Worm (Caenorhabditis elegans): ENCODE measurements around the gene cnc-10.

Gene cnc-10

ce11 chrV:11177577-11177976 lies 5.4 kb upstream of the cnc-10 start, which contains the start of gene gpa-1:
TSS of gene gpa-1 (minus strand) at chrV:11177677.
- TF ChIP-seq lim-7 (GFP tag; IDR thresholded peaks at IDR 0.05) (no peak), tag-97 (GFP tag; IDR thresholded peaks at IDR 0.05) (no peak), jun-1 (tag; optimal IDR thresholded peaks at IDR 0.05) (no peak), mes-2 (tag; optimal IDR thresholded peaks at IDR 0.05; ENCODE audit: poor library complexity, severe bottlenecking) (no peak), lsy-2 (tag; optimal IDR thresholded peaks at IDR 0.05) (no peak), F10B5.3 (tag; optimal IDR thresholded peaks at IDR 0.05) (no peak), nhr-76 (tag; optimal IDR thresholded peaks at IDR 0.05) (no peak), ces-1 (GFP tag; optimal IDR thresholded peaks at IDR 0.05) (no peak), lin-39 (tag; optimal IDR thresholded peaks at IDR 0.05) (no peak), dve-1 (tag; optimal IDR thresholded peaks at IDR 0.05; ENCODE audit: insufficient read depth) (no peak), fos-1 (tag; optimal IDR thresholded peaks at IDR 0.05) (no peak), aha-1 (tag) (no peak)

- no peak for TF ChIP-seq Y48G9A.11 (GFP tag; IDR thresholded peaks at IDR 0.05)
- TF ChIP-seq nhr-42 (GFP tag; IDR thresholded peaks at IDR 0.05): no peak
- TF ChIP-seq nhr-11 (tag; optimal IDR thresholded peaks at IDR 0.05): no peak
- no peak for TF ChIP-seq dmd-9 (GFP tag; IDR thresholded peaks at IDR 0.05)
- no peak for TF ChIP-seq unc-39 (tag; optimal IDR thresholded peaks at IDR 0.05)
- TF ChIP-seq ceh-20 (GFP tag; IDR thresholded peaks at IDR 0.05): no peak
- TF ChIP-seq nhr-6 (tag; optimal IDR thresholded peaks at IDR 0.05): no peak
- TF ChIP-seq mep-1 (tag; optimal IDR thresholded peaks at IDR 0.05): no peak
- no peak for TF ChIP-seq zip-11 (GFP tag; IDR thresholded peaks at IDR 0.05)
- no peak for TF ChIP-seq mxl-3 (GFP tag; optimal IDR thresholded peaks at IDR 0.05)
- TF ChIP-seq php-3 (GFP tag; IDR thresholded peaks at IDR 0.05): no peak
- no peak for TF ChIP-seq fkh-10 (GFP tag; optimal IDR thresholded peaks at IDR 0.05)
- no peak for TF ChIP-seq vab-7 (GFP tag; IDR thresholded peaks at IDR 0.05)
- TF ChIP-seq rbr-2 (tag; optimal IDR thresholded peaks at IDR 0.05): no peak
- no peak for TF ChIP-seq nhr-102 (tag; optimal IDR thresholded peaks at IDR 0.05)
- no peak for TF ChIP-seq pqm-1 (tag; optimal IDR thresholded peaks at IDR 0.05)
- no peak for TF ChIP-seq nhr-111 (GFP tag; optimal IDR thresholded peaks at IDR 0.05)
Measured at ce11 chrV:11180951-11181350, 2.1 kb upstream of the cnc-10 start.

- TF ChIP-seq tra-1 (GFP tag; IDR thresholded peaks at IDR 0.05): no peak
- TF ChIP-seq ceh-20 (GFP tag; IDR thresholded peaks at IDR 0.05): no peak
- no peak for TF ChIP-seq D1046.2 (GFP tag; IDR thresholded peaks at IDR 0.05)
- TF ChIP-seq duxl-1 (tag; optimal IDR thresholded peaks at IDR 0.05; ENCODE audit: poor library complexity): no peak
- no peak for TF ChIP-seq dmd-6 (GFP tag; IDR thresholded peaks at IDR 0.05)
- TF ChIP-seq rbr-2 (tag; optimal IDR thresholded peaks at IDR 0.05): no peak
Measured at ce11 chrV:11190983-11191382, 8.0 kb downstream of the cnc-10 start, which contains the start of gene lgc-49. TSS of gene lgc-49 (plus strand) at chrV:11191283.

- no peak for TF ChIP-seq F10B5.3 (tag; optimal IDR thresholded peaks at IDR 0.05)
Measured at ce11 chrV:11196109-11196508, 13.1 kb downstream of the cnc-10 start, which contains the start of gene clc-6. TSS of gene clc-6 (minus strand) at chrV:11196209.

ce11 chrV:11196631-11197258 lies 13.7 kb downstream of the cnc-10 start:
- TF ChIP-seq hlh-30 (tag; optimal IDR thresholded peaks at IDR 0.05; ENCODE audit: insufficient read depth): peak; percentile 21
- peak; percentile 97 for TF ChIP-seq aha-1 (tag)
- no peak for TF ChIP-seq zag-1 (tag; optimal IDR thresholded peaks at IDR 0.05)
- TF ChIP-seq F10B5.3 (tag; optimal IDR thresholded peaks at IDR 0.05): no peak
- TF ChIP-seq ZK546.5 (tag; optimal IDR thresholded peaks at IDR 0.05): no peak
- no peak for TF ChIP-seq nhr-111 (GFP tag; optimal IDR thresholded peaks at IDR 0.05)
- no peak for TF ChIP-seq D1046.2 (GFP tag; IDR thresholded peaks at IDR 0.05)
- TF ChIP-seq fkh-10 (GFP tag; optimal IDR thresholded peaks at IDR 0.05): no peak
- TF ChIP-seq nhr-28 (tag; optimal IDR thresholded peaks at IDR 0.05): peak; percentile 16
- TF ChIP-seq mep-1 (tag; optimal IDR thresholded peaks at IDR 0.05): peak; percentile 7
